Worm (Caenorhabditis elegans) whole organism, L1 larva: ENCODE measurements around the gene K12H4.6.

ENCODE experiments used
- unc-62 ChIP-seq: fragments of 150-350 bp; optimal IDR thresholded peaks from 2 replicates; lab custom pipeline; 2014; ENCODE audit warnings: missing biosample characterization, missing genetic modification reagents, missing genetic modification characterization
- ztf-4 ChIP-seq: fragments of 150-350 bp; optimal IDR thresholded peaks from 2 replicates; lab custom pipeline; 2014; ENCODE audit warnings: missing biosample characterization, missing genetic modification characterization

- TF ChIP-seq unc-62 (GFP tag; lab: Kevin White, UChicago) (no peak), ztf-4 (tag; lab: Kevin White, UChicago) (no peak)
These were observed 46.3 kb downstream of the K12H4.6 start, which contains the start of gene npr-17 for ce11 chrIII:7996353-7996752.
